Fruit fly (Drosophila melanogaster) ovary, adult (tissue): Measurements from ENCODE around the gene Twdlalpha.

Experiments
- CG17801 ChIP-seq: fragments of 200-800 bp; optimal IDR thresholded peaks from 2 replicates; lab custom pipeline; 2019; ENCODE audit warnings: missing biosample characterization, mild to moderate bottlenecking, missing genetic modification characterization, moderate library complexity; ENCODE audit not compliant: partially characterized antibody

Twdlalpha gene

dm6 chrX:16751579-16752156 is 9.0 kb downstream of the Twdlalpha start, which contains the start of gene goe:
Gene goe (minus strand): TSS chrX:16751910.
- TF ChIP-seq CG17801 = peak; percentile 23

dm6 chrX:16753066-16753465 is 10.4 kb downstream of the Twdlalpha start:
- TF ChIP-seq CG17801 = no peak

dm6 chrX:16757645-16758044 is 15.0 kb downstream of the Twdlalpha start:
- TF ChIP-seq CG17801 = no peak

- TF ChIP-seq CG17801 = no peak
Measured at dm6 chrX:16760542-16760941, 17.9 kb downstream of the Twdlalpha start.

dm6 chrX:16761531-16761930 is 18.9 kb downstream of the Twdlalpha start:
- no peak for TF ChIP-seq CG17801

- no peak for TF ChIP-seq CG17801
Measured at dm6 chrX:16764955-16765354, 22.3 kb downstream of the Twdlalpha start.

dm6 chrX:16765809-16766208 is 23.2 kb downstream of the Twdlalpha start:
- no peak for TF ChIP-seq CG17801

dm6 chrX:16766868-16767431 is 24.3 kb downstream of the Twdlalpha start:
- TF ChIP-seq CG17801 = no peak

dm6 chrX:16768770-16769169 is 26.1 kb downstream of the Twdlalpha start:
- TF ChIP-seq CG17801 = no peak

dm6 chrX:16772882-16773827 is 30.5 kb downstream of the Twdlalpha start:
- TF ChIP-seq CG17801 = no peak

dm6 chrX:16774201-16775061 is 31.8 kb downstream of the Twdlalpha start:
- TF ChIP-seq CG17801 = no peak

dm6 chrX:16775083-16775482 is 32.4 kb downstream of the Twdlalpha start:
- no peak for TF ChIP-seq CG17801

- TF ChIP-seq CG17801 = no peak
Measured at dm6 chrX:16778138-16778672, 35.6 kb downstream of the Twdlalpha start.

dm6 chrX:16780244-16780643 is 37.6 kb downstream of the Twdlalpha start:
- peak; percentile 75 for TF ChIP-seq CG17801

- TF ChIP-seq CG17801 = no peak
Measured at dm6 chrX:16781055-16781454, 38.4 kb downstream of the Twdlalpha start.
